Worm (Caenorhabditis elegans) whole organism, late embryonic: ENCODE data around the gene Y39A3A.4.

ENCODE experiments used
- elt-4 ChIP-seq: sonication (generic microtip); optimal IDR thresholded peaks from 2 replicates; lab custom pipeline; 2016; ENCODE audit warnings: missing genetic modification characterization, missing compliant biosample characterization
- pqm-1 ChIP-seq: sonication (generic microtip); optimal IDR thresholded peaks from 2 replicates; lab custom pipeline; 2016; ENCODE audit warnings: missing genetic modification characterization, missing compliant biosample characterization

- TF ChIP-seq elt-4 (tag; lab: Kevin White, UChicago), result no peak
- TF ChIP-seq pqm-1 (tag; lab: Kevin White, UChicago), result no peak
Observed at ce11 chrIII:2057570-2057969, 18.8 kb downstream of the Y39A3A.4 start, which contains the start of gene Y39A3A.2.
